Worm (Caenorhabditis elegans): Measurements from ENCODE around the gene mes-1.

ce11 chrX:11882800-11883199 is 25.5 kb downstream of the mes-1 start, which contains the start of the genes Y62H9A.5 and ule-5:
- TF ChIP-seq nhr-2 (tag; optimal IDR thresholded peaks at IDR 0.05) (no peak), flh-1 (GFP tag; optimal IDR thresholded peaks at IDR 0.05) (no peak), lsy-2 (tag; optimal IDR thresholded peaks at IDR 0.05) (no peak), unc-39 (tag; optimal IDR thresholded peaks at IDR 0.05) (no peak), sptf-1 (tag; optimal IDR thresholded peaks at IDR 0.05) (no peak), snpc-4 (tag; optimal IDR thresholded peaks at IDR 0.05) (no peak), nhr-28 (tag; optimal IDR thresholded peaks at IDR 0.05) (no peak), mep-1 (tag; optimal IDR thresholded peaks at IDR 0.05) (no peak), nhr-12 (tag; optimal IDR thresholded peaks at IDR 0.05) (no peak), lin-32 (GFP tag; optimal IDR thresholded peaks at IDR 0.05) (no peak), zip-8 (tag; optimal IDR thresholded peaks at IDR 0.05) (no peak), ham-2 (GFP tag; optimal IDR thresholded peaks at IDR 0.05) (no peak)

All from whole organism, mixed stage, embryonic.